Fruit fly (Drosophila melanogaster): ENCODE data around the gene CG12061.

dm6 chrX:23067521-23068459, 31.9 kb downstream of the CG12061 start, which contains the start of gene CG17167:
- TF ChIP-seq crc (GFP tag; optimal IDR thresholded peaks at IDR 0.05) (no peak), amos (GFP tag; IDR thresholded peaks at IDR 0.05; ENCODE audit: partially characterized antibody) (no peak), cg (GFP tag; optimal IDR thresholded peaks at IDR 0.05) (no peak), kay (GFP tag; optimal IDR thresholded peaks at IDR 0.05) (no peak), CG42726 (GFP tag; IDR thresholded peaks at IDR 0.05; ENCODE audit: partially characterized antibody) (no peak), CG10565 (GFP tag; optimal IDR thresholded peaks at IDR 0.05) (no peak), E2f1 (GFP tag; IDR thresholded peaks at IDR 0.05) (no peak), CG2120 (GFP tag; optimal IDR thresholded peaks at IDR 0.05) (no peak), wdn (GFP tag; IDR thresholded peaks at IDR 0.05) (no peak), Dref (GFP tag; IDR thresholded peaks at IDR 0.05) (no peak), p53 (GFP tag; optimal IDR thresholded peaks at IDR 0.05) (no peak), sob (GFP tag; IDR thresholded peaks at IDR 0.05) (no peak), Antp (GFP tag; optimal IDR thresholded peaks at IDR 0.05) (no peak)
